Fruit fly (Drosophila melanogaster): ENCODE measurements around the gene CG17721.

CG17721 gene

DNA sequence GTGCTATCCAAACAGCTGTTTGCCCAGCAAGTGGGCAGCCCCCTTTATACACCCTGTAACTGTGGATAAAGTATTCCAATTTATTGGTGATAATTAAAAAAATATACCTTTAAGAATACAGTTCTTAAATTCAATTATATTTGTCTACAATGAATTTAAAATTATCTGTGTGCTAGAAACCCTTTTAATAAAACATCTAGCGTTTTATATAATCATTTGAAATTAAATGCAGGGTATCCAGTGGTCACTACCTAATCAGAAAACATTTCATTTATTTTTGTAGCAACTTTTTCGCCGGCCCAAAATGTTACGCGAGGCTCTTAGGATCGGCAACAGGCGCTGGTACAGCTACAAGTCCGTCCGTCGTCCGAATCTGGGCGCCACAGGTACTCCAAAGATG lies 8.4 kb upstream of the CG17721 start, which contains the start of gene CG17726 (continued):
- peak; percentile 87 for TF ChIP-seq CG6683 (GFP tag; optimal IDR thresholded peaks at IDR 0.05)
- peak; percentile 97 for TF ChIP-seq CG5953 (GFP tag; IDR thresholded peaks at IDR 0.05)
- no peak for TF ChIP-seq Vsx1 (GFP tag; optimal IDR thresholded peaks at IDR 0.05)
- TF ChIP-seq CG2712 (tag; optimal IDR thresholded peaks at IDR 0.05): peak; percentile 99
- peak; percentile 97 for TF ChIP-seq rib (GFP tag; IDR thresholded peaks at IDR 0.05)
- peak; percentile 95 for TF ChIP-seq CG11093 (GFP tag; IDR thresholded peaks at IDR 0.05)
- TF ChIP-seq trem (tag; optimal IDR thresholded peaks at IDR 0.05): peak; percentile 99
- TF ChIP-seq eve (GFP tag; optimal IDR thresholded peaks at IDR 0.05): peak in 1 of 2 experiments; percentile 48
- peak; percentile 13 for TF ChIP-seq CG4282 (GFP tag; optimal IDR thresholded peaks at IDR 0.05)
- TF ChIP-seq pita (GFP tag; optimal IDR thresholded peaks at IDR 0.05): no peak
- peak; percentile 82 for TF ChIP-seq Bdp1 (GFP tag; optimal IDR thresholded peaks at IDR 0.05)
- no peak for TF ChIP-seq Jarid2 (GFP tag; optimal IDR thresholded peaks at IDR 0.05)
- no peak for TF ChIP-seq hth (optimal IDR thresholded peaks at IDR 0.05)
- peak; percentile 56; the same call in 1 of the 2 replicates for TF ChIP-seq CG13287 (GFP tag; IDR thresholded peaks at IDR 0.05; ENCODE audit: partially characterized antibody)
- peak; percentile 98 for TF ChIP-seq CG4730 (GFP tag; IDR thresholded peaks at IDR 0.05)
- peak; percentile 97 for TF ChIP-seq seq (GFP tag; IDR thresholded peaks at IDR 0.05)
- TF ChIP-seq CG15601 (tag; optimal IDR thresholded peaks at IDR 0.05): peak; percentile 97
- TF ChIP-seq CG17568 (GFP tag; optimal IDR thresholded peaks at IDR 0.05): no peak
- TF ChIP-seq Atf3 (GFP tag; optimal IDR thresholded peaks at IDR 0.05): peak; percentile 86
- TF ChIP-seq CG17361 (GFP tag; IDR thresholded peaks at IDR 0.05): peak; percentile 97
- TF ChIP-seq fd64A (GFP tag; optimal IDR thresholded peaks at IDR 0.05): peak; percentile 3
- peak; percentile 87 for TF ChIP-seq CG30020 (tag; optimal IDR thresholded peaks at IDR 0.05)
- TF ChIP-seq CG11456 (GFP tag; IDR thresholded peaks at IDR 0.05): peak; percentile 97
- TF ChIP-seq Nf-YA (GFP tag; IDR thresholded peaks at IDR 0.05): peak; percentile 96
- TF ChIP-seq bab2 (GFP tag; optimal IDR thresholded peaks at IDR 0.05): peak; percentile 93
- TF ChIP-seq vfl (GFP tag; optimal IDR thresholded peaks at IDR 0.05): peak; percentile 88
- TF ChIP-seq CG6272 (GFP tag; IDR thresholded peaks at IDR 0.05): peak; percentile 93
- peak; percentile 97 for TF ChIP-seq Hsf (GFP tag; optimal IDR thresholded peaks at IDR 0.05)
- TF ChIP-seq CG15479 (GFP tag; optimal IDR thresholded peaks at IDR 0.05): peak; percentile 65
- TF ChIP-seq CG11085 (GFP tag; IDR thresholded peaks at IDR 0.05): peak; percentile 89
- peak; percentile 97 for TF ChIP-seq CG33557 (GFP tag; optimal IDR thresholded peaks at IDR 0.05)
- peak; percentile 95 for TF ChIP-seq CG1024 (GFP tag; IDR thresholded peaks at IDR 0.05)
- peak; percentile 95 for TF ChIP-seq tin (GFP tag; optimal IDR thresholded peaks at IDR 0.05)
- TF ChIP-seq zfh1 (GFP tag; IDR thresholded peaks at IDR 0.05): peak; percentile 98
- no peak for TF ChIP-seq HLHmδ (GFP tag; optimal IDR thresholded peaks at IDR 0.05)
- no peak for TF ChIP-seq hb (GFP tag; IDR thresholded peaks at IDR 0.05; ENCODE audit: partially characterized antibody)
- TF ChIP-seq Fer3 (tag; optimal IDR thresholded peaks at IDR 0.05): peak; percentile 98
- peak; percentile 70 for TF ChIP-seq her (GFP tag; optimal IDR thresholded peaks at IDR 0.05)
- peak; percentile 97 for TF ChIP-seq Dek (tag; optimal IDR thresholded peaks at IDR 0.05)
- no peak for TF ChIP-seq inv (GFP tag; IDR thresholded peaks at IDR 0.05; ENCODE audit: partially characterized antibody)
- peak; percentile 80 for TF ChIP-seq CG1647 (GFP tag; optimal IDR thresholded peaks at IDR 0.05)
- TF ChIP-seq Ets65A (GFP tag): peak; percentile 91
- peak; percentile 96 for TF ChIP-seq Spps (tag; optimal IDR thresholded peaks at IDR 0.05)
- no peak for TF ChIP-seq sna (GFP tag; IDR thresholded peaks at IDR 0.05; ENCODE audit: partially characterized antibody)
- TF ChIP-seq Sry-δ (GFP tag; optimal IDR thresholded peaks at IDR 0.05): peak; percentile 45
- no peak for TF ChIP-seq CG2129 (GFP tag; IDR thresholded peaks at IDR 0.05; ENCODE audit: partially characterized antibody)
- TF ChIP-seq MESR4 (GFP tag; optimal IDR thresholded peaks at IDR 0.05): peak; percentile 67
- TF ChIP-seq GATAe (GFP tag; conservative IDR thresholded peaks at IDR 0.05): peak; percentile 88
- peak; percentile 98 for TF ChIP-seq CG17829 (tag; optimal IDR thresholded peaks at IDR 0.05)
- peak; percentile 95 for TF ChIP-seq bcd (GFP tag; optimal IDR thresholded peaks at IDR 0.05)
- TF ChIP-seq al (GFP tag; IDR thresholded peaks at IDR 0.05): peak; percentile 95
